Fruit fly (Drosophila melanogaster): Measurements from ENCODE around the gene Ada1-2.
"Not testable (repeated sequence)": the region's sequence is repeated elsewhere in the genome, so short reads cannot be mapped to it uniquely, and the experiment has no call there.

The Ada1-2 gene

DNA sequence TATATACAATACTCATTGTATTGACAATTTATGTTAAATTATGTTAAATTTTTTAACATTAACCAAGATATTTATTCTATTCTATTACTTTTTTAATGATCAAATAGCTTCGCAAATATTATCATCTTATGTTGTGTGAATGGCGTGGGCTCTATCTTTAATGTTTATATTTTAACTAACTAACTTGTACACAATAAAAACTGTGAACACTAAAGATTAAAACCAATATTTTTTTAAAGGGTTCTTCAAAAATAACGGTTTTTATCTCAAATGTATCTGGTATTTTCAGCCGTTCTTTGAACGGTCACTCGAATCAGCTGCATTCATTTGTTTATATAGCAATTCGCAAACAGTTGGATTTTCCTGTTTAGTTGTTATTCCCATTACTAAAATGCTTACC, at the start of gene Ada1-2:
Ada1-2 (plus strand) TSS at position 301 of the 400 bp plus-strand sequence.
- TF ChIP-seq CG8478, pan, Dll (optimal IDR thresholded peaks at IDR 0.05): not testable (repeated sequence)

- TF ChIP-seq CG8478 (optimal IDR thresholded peaks at IDR 0.05) (no peak), Dll (optimal IDR thresholded peaks at IDR 0.05) (no peak), pan (optimal IDR thresholded peaks at IDR 0.05) (no peak)
Observed at dm6 chr2L:11943829-11944228, 48.9 kb upstream of the Ada1-2 start, which contains the start of gene Crys. TSS of gene Crys (plus strand) at chr2L:11944129.

DNA sequence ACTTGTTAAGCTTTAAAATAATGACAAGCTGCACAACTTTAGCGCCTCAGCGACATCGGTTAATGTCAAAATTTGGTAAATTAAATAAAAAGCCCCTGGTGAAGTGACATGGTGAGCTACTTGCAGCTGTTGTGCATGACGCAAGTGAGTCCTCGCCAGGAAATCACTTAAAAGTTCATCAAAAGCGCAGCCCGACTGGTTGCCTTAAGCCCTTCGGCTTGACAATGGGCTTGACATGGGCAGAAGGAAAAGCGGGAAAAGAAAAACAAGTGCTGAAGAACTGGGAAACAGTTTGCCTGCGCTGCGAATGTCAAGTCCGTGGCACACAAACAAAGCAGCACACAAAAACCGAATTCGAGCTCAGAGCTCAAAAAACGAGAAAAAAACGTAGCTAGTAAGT, 45.1 kb upstream of the Ada1-2 start, which contains the start of gene CG16964:
CG16964 (plus strand) TSS at position 301 of the 400 bp plus-strand sequence.
- no peak for TF ChIP-seq EcR (GFP tag; optimal IDR thresholded peaks at IDR 0.05)
- TF ChIP-seq usp (GFP tag; optimal IDR thresholded peaks at IDR 0.05): no peak
- no peak for TF ChIP-seq Dll (optimal IDR thresholded peaks at IDR 0.05)
- no peak for TF ChIP-seq pan (optimal IDR thresholded peaks at IDR 0.05)
- no peak for TF ChIP-seq CG8478 (optimal IDR thresholded peaks at IDR 0.05)
- TF ChIP-seq psq (optimal IDR thresholded peaks at IDR 0.05): no peak

DNA sequence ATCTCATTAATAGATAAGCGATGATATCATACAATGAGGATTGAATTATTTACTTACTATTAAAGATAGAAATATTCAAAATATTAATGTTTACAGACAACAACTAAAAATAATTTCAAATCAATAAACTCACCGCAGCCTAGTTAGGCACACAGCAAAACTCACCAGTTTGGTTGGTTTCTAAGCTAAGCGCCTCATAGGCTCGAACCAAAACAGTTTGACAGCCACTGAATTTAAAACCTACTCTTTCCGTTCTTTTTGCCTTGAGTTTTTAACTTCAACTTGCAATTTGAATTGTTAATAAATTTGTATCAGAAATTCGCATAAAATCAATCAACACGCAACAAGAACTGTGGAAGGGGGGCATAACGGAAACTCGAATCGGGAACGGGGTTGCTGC, 44.2 kb upstream of the Ada1-2 start:
- TF ChIP-seq pan (optimal IDR thresholded peaks at IDR 0.05) (no peak), psq (optimal IDR thresholded peaks at IDR 0.05) (no peak), CG8478 (optimal IDR thresholded peaks at IDR 0.05) (no peak), usp (GFP tag; optimal IDR thresholded peaks at IDR 0.05) (no peak), EcR (GFP tag; optimal IDR thresholded peaks at IDR 0.05) (no peak), Dll (optimal IDR thresholded peaks at IDR 0.05) (no peak)

- TF ChIP-seq Dll (optimal IDR thresholded peaks at IDR 0.05) (no peak), EcR (GFP tag; optimal IDR thresholded peaks at IDR 0.05) (no peak), usp (GFP tag; optimal IDR thresholded peaks at IDR 0.05) (no peak)
Observed at dm6 chr2L:11949917-11950316, 42.8 kb upstream of the Ada1-2 start.

DNA sequence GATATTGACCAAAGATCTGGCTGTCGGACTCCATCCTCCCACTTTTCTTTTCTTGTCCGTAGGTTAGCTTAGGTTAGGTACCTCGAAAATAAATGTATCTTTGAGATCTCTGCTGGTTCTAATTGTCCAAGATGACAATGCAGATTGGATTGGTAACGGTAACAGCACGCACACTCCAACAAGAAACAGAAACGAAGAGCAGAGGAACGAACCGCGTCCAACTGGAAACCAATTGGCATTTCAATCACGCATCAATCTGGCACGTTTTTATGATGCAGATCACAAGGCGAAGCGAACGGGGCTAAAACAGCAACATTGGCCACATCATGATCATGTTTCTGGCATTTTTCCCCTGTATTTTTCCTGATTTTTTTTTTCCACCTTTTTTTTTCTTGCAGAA, 36.9 kb upstream of the Ada1-2 start:
- no peak for TF ChIP-seq psq (optimal IDR thresholded peaks at IDR 0.05)
- no peak for TF ChIP-seq usp (GFP tag; optimal IDR thresholded peaks at IDR 0.05)
- TF ChIP-seq CG8478 (optimal IDR thresholded peaks at IDR 0.05): no peak
- no peak for TF ChIP-seq pan (optimal IDR thresholded peaks at IDR 0.05)
- TF ChIP-seq EcR (GFP tag; optimal IDR thresholded peaks at IDR 0.05): no peak
- no peak for TF ChIP-seq Dll (optimal IDR thresholded peaks at IDR 0.05)

- TF ChIP-seq psq (optimal IDR thresholded peaks at IDR 0.05) (no peak), Dll (optimal IDR thresholded peaks at IDR 0.05) (no peak), pan (optimal IDR thresholded peaks at IDR 0.05) (no peak), EcR (GFP tag; optimal IDR thresholded peaks at IDR 0.05) (no peak), usp (GFP tag; optimal IDR thresholded peaks at IDR 0.05) (no peak), CG8478 (optimal IDR thresholded peaks at IDR 0.05) (no peak)
Observed at dm6 chr2L:11958729-11959128, 34.0 kb upstream of the Ada1-2 start.

dm6 chr2L:11960909-11961308, 31.8 kb upstream of the Ada1-2 start:
- TF ChIP-seq usp (GFP tag; optimal IDR thresholded peaks at IDR 0.05): no peak
- TF ChIP-seq CG8478 (optimal IDR thresholded peaks at IDR 0.05): no peak
- TF ChIP-seq psq (optimal IDR thresholded peaks at IDR 0.05): no peak

dm6 chr2L:11963422-11964322, 29.0 kb upstream of the Ada1-2 start:
- TF ChIP-seq Dll (optimal IDR thresholded peaks at IDR 0.05): no peak
- no peak for TF ChIP-seq CG8478 (optimal IDR thresholded peaks at IDR 0.05)
- no peak for TF ChIP-seq psq (optimal IDR thresholded peaks at IDR 0.05)

DNA sequence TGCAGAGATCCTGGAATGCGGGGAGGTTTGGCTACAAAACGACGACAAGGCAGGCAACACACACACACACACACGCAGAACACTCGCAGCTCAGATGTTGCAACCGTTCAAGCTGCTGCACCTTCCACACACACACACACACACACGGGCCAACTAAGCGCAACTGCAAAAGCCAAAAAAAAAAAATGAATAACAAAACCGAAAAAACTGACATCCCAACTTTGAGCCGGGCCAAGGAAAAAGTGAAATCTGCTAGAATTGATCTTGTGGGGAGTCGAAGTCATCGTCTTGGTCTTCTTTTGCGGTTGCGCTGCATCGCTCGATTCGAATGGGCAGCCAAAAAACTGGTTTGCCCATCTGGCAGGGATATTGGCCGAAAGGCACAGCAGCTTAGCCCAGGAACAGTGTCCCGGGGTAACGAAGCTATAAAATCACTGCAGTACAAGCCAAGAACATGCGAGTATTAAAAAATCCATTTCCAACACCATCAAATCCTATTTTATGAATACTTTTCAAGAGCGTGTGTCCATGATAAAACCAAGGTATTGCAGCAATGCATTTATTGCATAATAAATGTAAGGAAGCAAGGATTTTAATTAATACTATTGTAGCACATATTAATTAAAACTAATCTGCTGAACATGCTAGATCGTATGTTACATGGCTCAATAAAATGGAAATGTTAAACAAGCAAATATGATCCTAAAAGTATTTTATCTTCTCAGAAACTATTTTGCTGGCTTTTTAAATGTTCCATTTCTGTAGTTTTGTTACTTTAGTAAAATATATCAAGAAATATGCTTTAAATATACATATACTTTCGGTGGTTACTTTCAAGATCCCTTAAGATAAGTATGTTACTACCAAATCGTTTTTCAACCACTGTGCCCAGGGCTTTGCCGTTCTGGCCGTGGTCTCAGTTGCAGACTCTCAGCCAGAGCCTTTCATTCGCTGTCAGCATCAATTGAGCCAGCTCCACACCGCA, 26.8 kb upstream of the Ada1-2 start:
- no peak for TF ChIP-seq Dll (optimal IDR thresholded peaks at IDR 0.05)
- no peak for TF ChIP-seq CG8478 (optimal IDR thresholded peaks at IDR 0.05)
- TF ChIP-seq usp (GFP tag; optimal IDR thresholded peaks at IDR 0.05): no peak
- no peak for TF ChIP-seq EcR (GFP tag; optimal IDR thresholded peaks at IDR 0.05)
- TF ChIP-seq psq (optimal IDR thresholded peaks at IDR 0.05): no peak
- TF ChIP-seq pan (optimal IDR thresholded peaks at IDR 0.05): no peak

dm6 chr2L:11968581-11969272, 24.0 kb upstream of the Ada1-2 start:
- TF ChIP-seq CG8478 (optimal IDR thresholded peaks at IDR 0.05) (peak; percentile 26), psq (optimal IDR thresholded peaks at IDR 0.05) (no peak), usp (GFP tag; optimal IDR thresholded peaks at IDR 0.05) (no peak), pan (optimal IDR thresholded peaks at IDR 0.05) (no peak), EcR (GFP tag; optimal IDR thresholded peaks at IDR 0.05) (no peak)

- TF ChIP-seq pan (optimal IDR thresholded peaks at IDR 0.05) (no peak), Dll (optimal IDR thresholded peaks at IDR 0.05) (no peak), psq (optimal IDR thresholded peaks at IDR 0.05) (no peak), EcR (GFP tag; optimal IDR thresholded peaks at IDR 0.05) (no peak), usp (GFP tag; optimal IDR thresholded peaks at IDR 0.05) (no peak), CG8478 (optimal IDR thresholded peaks at IDR 0.05) (no peak)
Observed at dm6 chr2L:11969424-11969823, 23.3 kb upstream of the Ada1-2 start.
